Fruit fly (Drosophila melanogaster) Kc167 (cell line): ENCODE measurements around the gene Sbp2.

ENCODE experiments used
- Sin3A ChIP-seq: fragments of >200 bp; optimal IDR thresholded peaks from 2 replicates; lab custom pipeline; 2018; ENCODE audit warnings: missing external identifiers
- insv ChIP-seq: fragments of >200 bp; optimal IDR thresholded peaks from 3 replicates; lab custom pipeline; 2018; ENCODE audit warnings: missing external identifiers
- psq ChIP-seq: fragments of >200 bp; optimal IDR thresholded peaks from 2 replicates; lab custom pipeline; 2017; ENCODE audit warnings: missing external identifiers
- ttk ChIP-seq: sonication (Bioruptor generic); optimal IDR thresholded peaks from 2 replicates; lab custom pipeline; 2017; ENCODE audit warnings: missing external identifiers

DNA sequence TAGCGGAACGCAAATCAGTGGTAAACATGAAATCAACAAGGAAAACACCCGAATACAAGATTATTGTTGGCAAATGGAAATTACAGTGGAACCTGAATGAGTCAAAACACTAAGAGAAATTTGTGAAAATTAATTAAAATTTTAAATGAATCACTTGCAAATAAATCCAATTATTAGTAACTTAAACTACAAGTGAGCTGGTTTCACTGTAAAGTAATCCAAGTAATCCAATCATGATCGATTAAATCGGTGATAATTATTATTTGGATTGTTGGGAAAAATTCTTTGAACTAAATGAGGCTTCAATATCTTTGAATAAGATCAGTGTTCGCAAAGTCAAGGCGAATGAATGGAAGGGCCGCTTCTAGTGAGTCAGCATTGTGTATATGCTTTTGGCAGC is 15.6 kb upstream of the Sbp2 start:
- TF ChIP-seq psq (no peak), ttk (lab: Kevin White, UChicago) (no peak), insv (lab: Kevin White, UChicago) (no peak), Sin3A (no peak)
